Worm (Caenorhabditis elegans): ENCODE results near the gene C08F8.9.

ce11 chrIV:11178495-11178894 is at the start of gene C08F8.9:
- TF ChIP-seq him-1 (tag; optimal IDR thresholded peaks at IDR 0.05) (no peak), dao-5 (tag; optimal IDR thresholded peaks at IDR 0.05) (no peak), W03F9.2 (tag; optimal IDR thresholded peaks at IDR 0.05) (no peak)
